Fruit fly (Drosophila melanogaster): ENCODE results near the gene GIIIspla2.

dm6 chrX:8125224-8125649, 32.2 kb upstream of the GIIIspla2 start:
- no peak for TF ChIP-seq pan (optimal IDR thresholded peaks at IDR 0.05)
- no peak for TF ChIP-seq EcR (GFP tag; optimal IDR thresholded peaks at IDR 0.05)
- no peak for TF ChIP-seq Dll (optimal IDR thresholded peaks at IDR 0.05)
- no peak for TF ChIP-seq psq (optimal IDR thresholded peaks at IDR 0.05)
- TF ChIP-seq CG8478 (optimal IDR thresholded peaks at IDR 0.05), result no peak
- no peak for TF ChIP-seq usp (GFP tag; optimal IDR thresholded peaks at IDR 0.05)
